Worm (Caenorhabditis elegans) whole organism, L2 larva: ENCODE measurements around the gene ZK673.1.

Experiments
- ZK546.5 ChIP-seq: sonication (generic microtip); optimal IDR thresholded peaks from 2 replicates; lab custom pipeline; 2017; ENCODE audit warnings: missing biosample characterization, missing genetic modification characterization
- egl-27 ChIP-seq: sonication (generic microtip); optimal IDR thresholded peaks from 3 replicates; lab custom pipeline; 2017; ENCODE audit warnings: missing biosample characterization, missing genetic modification reagents, missing genetic modification characterization
- fos-1 ChIP-seq: fragments of 150-350 bp; optimal IDR thresholded peaks from 2 replicates; lab custom pipeline; 2014; ENCODE audit warnings: missing biosample characterization, missing genetic modification characterization
- lin-11 ChIP-seq: fragments of 150-350 bp; sonication (generic microtip); optimal IDR thresholded peaks from 2 replicates; lab custom pipeline; 2014; ENCODE audit warnings: missing biosample characterization, missing genetic modification characterization, inconsistent platforms, mixed read lengths
- lin-13 ChIP-seq: fragments of 150-350 bp; optimal IDR thresholded peaks from 2 replicates; lab custom pipeline; 2014; ENCODE audit warnings: missing biosample characterization, missing genetic modification reagents, missing genetic modification characterization
- lin-39 ChIP-seq: fragments of 150-350 bp; optimal IDR thresholded peaks from 2 replicates; lab custom pipeline; 2014; ENCODE audit warnings: missing biosample characterization, missing genetic modification reagents, missing genetic modification characterization
- snpc-4 ChIP-seq: fragments of 150-350 bp; optimal IDR thresholded peaks from 2 replicates; lab custom pipeline; 2014; ENCODE audit warnings: missing biosample characterization, missing genetic modification characterization
- unc-39 ChIP-seq: fragments of 150-350 bp; optimal IDR thresholded peaks from 2 replicates; lab custom pipeline; 2014; ENCODE audit warnings: missing biosample characterization, missing genetic modification characterization

DNA sequence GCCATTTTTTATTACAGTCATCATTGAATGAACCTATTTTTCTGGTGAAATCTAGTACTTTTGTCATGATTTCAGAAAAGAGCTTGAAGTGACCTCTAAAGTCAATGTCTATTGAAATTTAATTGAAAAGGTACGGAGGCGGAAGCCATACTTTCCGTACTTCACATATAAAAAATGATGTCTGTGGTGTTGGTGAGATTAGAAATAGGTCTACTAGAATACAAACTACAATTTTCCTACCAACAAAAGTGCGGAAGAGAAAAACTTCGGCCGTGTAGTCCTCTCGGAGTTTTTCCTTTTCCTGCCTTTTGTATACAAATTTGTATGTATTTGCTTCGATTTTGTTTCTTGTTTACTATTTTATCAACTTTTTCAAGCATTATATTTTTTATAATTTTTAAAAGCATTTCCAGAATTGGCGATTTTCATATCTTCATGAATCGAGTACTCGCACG is 47.6 kb upstream of the ZK673.1 start, which contains the start of gene T09F3.4:
- TF ChIP-seq lin-39 (tag; lab: Kevin White, UChicago) (no peak), unc-39 (tag; lab: Kevin White, UChicago) (no peak), lin-11 (tag; lab: Kevin White, UChicago) (no peak), egl-27 (no peak), fos-1 (tag; lab: Kevin White, UChicago) (no peak), lin-13 (GFP tag; lab: Kevin White, UChicago) (peak; percentile 56), snpc-4 (tag; lab: Kevin White, UChicago) (no peak), ZK546.5 (no peak)
